Worm (Caenorhabditis elegans) whole organism, L3 larva: ENCODE data around the gene F53F4.15.

Experiments used
- ceh-28 ChIP-seq: fragments of 150-350 bp; optimal IDR thresholded peaks from 2 replicates; lab custom pipeline; 2014; ENCODE audit warnings: missing biosample characterization, missing genetic modification reagents, missing genetic modification characterization
- fos-1 ChIP-seq: fragments of 150-350 bp; optimal IDR thresholded peaks from 2 replicates; lab custom pipeline; 2014; ENCODE audit warnings: missing biosample characterization, missing genetic modification characterization
- unc-39 ChIP-seq: sonication (generic microtip); optimal IDR thresholded peaks from 4 replicates; lab custom pipeline; 2017; ENCODE audit warnings: missing biosample characterization, missing genetic modification characterization

- TF ChIP-seq fos-1 (no peak), ceh-28 (tag; lab: Kevin White, UChicago) (no peak), unc-39 (no peak)
Observed at ce11 chrV:13654394-13654792, 33.6 kb downstream of the F53F4.15 start.
